Worm (Caenorhabditis elegans): Measurements from ENCODE around the gene ceh-58.

ceh-58 gene

DNA sequence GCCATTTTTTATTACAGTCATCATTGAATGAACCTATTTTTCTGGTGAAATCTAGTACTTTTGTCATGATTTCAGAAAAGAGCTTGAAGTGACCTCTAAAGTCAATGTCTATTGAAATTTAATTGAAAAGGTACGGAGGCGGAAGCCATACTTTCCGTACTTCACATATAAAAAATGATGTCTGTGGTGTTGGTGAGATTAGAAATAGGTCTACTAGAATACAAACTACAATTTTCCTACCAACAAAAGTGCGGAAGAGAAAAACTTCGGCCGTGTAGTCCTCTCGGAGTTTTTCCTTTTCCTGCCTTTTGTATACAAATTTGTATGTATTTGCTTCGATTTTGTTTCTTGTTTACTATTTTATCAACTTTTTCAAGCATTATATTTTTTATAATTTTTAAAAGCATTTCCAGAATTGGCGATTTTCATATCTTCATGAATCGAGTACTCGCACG, 25.9 kb upstream of the ceh-58 start, which contains the start of gene T09F3.4 (continued):
- TF ChIP-seq alr-1 (tag; optimal IDR thresholded peaks at IDR 0.05) (no peak), C34F6.9 (tag; optimal IDR thresholded peaks at IDR 0.05) (peak; percentile 43), nhr-12 (tag; optimal IDR thresholded peaks at IDR 0.05) (no peak), nhr-23 (tag; optimal IDR thresholded peaks at IDR 0.05) (no peak), Y55F3AM.14 (GFP tag; optimal IDR thresholded peaks at IDR 0.05) (no peak), egl-27 (tag; optimal IDR thresholded peaks at IDR 0.05) (no peak), ceh-16 (tag; optimal IDR thresholded peaks at IDR 0.05) (no peak), F13H6.1 (tag; optimal IDR thresholded peaks at IDR 0.05) (peak; percentile 45), snpc-4 (tag; optimal IDR thresholded peaks at IDR 0.05) (no peak), ztf-1 (GFP tag; conservative IDR thresholded peaks at IDR 0.05) (no peak), peb-1 (tag; optimal IDR thresholded peaks at IDR 0.05) (no peak), mab-5 (tag; optimal IDR thresholded peaks at IDR 0.05) (no peak), nhr-25 (tag; optimal IDR thresholded peaks at IDR 0.05) (peak; percentile 65), nhr-6 (tag; optimal IDR thresholded peaks at IDR 0.05) (no peak), ztf-4 (tag; optimal IDR thresholded peaks at IDR 0.05) (no peak), sma-3 (GFP tag; optimal IDR thresholded peaks at IDR 0.05) (peak; percentile 65), crh-2 (tag; optimal IDR thresholded peaks at IDR 0.05) (peak; percentile 63), nhr-129 (tag; optimal IDR thresholded peaks at IDR 0.05) (no peak), blmp-1 (tag; optimal IDR thresholded peaks at IDR 0.05; ENCODE audit: insufficient read depth) (no peak), lin-11 (tag; optimal IDR thresholded peaks at IDR 0.05) (no peak), sma-9 (GFP tag; optimal IDR thresholded peaks at IDR 0.05) (peak; percentile 87), sma-9 (tag; optimal IDR thresholded peaks at IDR 0.05) (no peak), nhr-10 (tag; optimal IDR thresholded peaks at IDR 0.05) (no peak), ztf-11 (tag; optimal IDR thresholded peaks at IDR 0.05) (no peak)

DNA sequence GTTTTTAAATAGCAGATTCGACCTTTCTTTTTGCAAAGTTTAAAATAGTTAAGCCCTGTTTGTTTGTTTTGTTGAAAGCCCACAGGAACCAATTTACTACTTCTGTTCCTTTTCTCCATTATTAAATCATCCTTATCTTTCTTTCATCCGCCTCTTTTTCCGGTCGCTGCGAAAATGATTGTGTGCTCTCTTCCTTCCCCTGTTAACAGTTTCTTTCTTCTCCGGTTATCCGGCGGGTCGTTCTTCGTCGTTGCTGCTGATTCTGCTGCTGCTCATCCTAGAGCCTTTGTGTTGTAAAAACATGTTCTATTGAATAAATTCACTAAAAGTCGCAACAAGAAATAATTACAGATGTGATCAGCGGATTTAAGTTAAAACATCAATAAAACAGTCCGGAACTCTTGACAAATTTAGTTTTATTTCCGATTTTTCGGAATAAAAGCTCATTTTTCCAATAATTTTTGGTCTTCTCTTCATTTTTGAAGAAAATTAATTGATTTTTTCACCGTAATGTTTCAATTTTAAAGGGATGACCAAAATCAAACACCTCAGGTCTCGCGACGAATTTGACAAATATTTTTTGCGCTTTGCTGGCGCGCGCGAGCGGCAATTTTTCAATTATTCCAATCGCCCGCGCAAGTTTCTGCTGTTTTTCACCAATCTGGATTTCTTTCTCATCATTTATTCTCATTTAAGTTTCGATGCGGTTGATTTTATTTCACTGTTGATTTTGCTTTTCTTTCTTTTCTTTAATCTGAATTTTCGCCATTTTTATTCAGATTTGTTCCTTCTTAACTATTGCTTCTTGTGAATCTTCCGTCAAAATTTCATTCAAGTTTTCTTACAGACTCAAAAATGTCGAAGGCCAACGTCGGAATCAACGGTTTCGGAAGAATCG, 24.1 kb upstream of the ceh-58 start, which contains the start of gene gpd-1:
TSS of gene gpd-1 (plus strand) at position 848 of the 898 bp plus-strand sequence.
- TF ChIP-seq lin-39 (tag; optimal IDR thresholded peaks at IDR 0.05) (no peak), ztf-1 (GFP tag; conservative IDR thresholded peaks at IDR 0.05) (no peak), mdl-1 (tag; optimal IDR thresholded peaks at IDR 0.05) (no peak), lin-11 (tag; optimal IDR thresholded peaks at IDR 0.05) (no peak), nhr-6 (tag; optimal IDR thresholded peaks at IDR 0.05) (no peak), lsy-2 (tag; optimal IDR thresholded peaks at IDR 0.05) (no peak), nhr-10 (tag; optimal IDR thresholded peaks at IDR 0.05) (no peak), nhr-237 (tag; optimal IDR thresholded peaks at IDR 0.05) (no peak), blmp-1 (tag; optimal IDR thresholded peaks at IDR 0.05; ENCODE audit: insufficient read depth) (no peak), gmeb-1 (tag; optimal IDR thresholded peaks at IDR 0.05) (no peak), crh-2 (tag; optimal IDR thresholded peaks at IDR 0.05) (no peak), peb-1 (tag; optimal IDR thresholded peaks at IDR 0.05) (no peak), mbf-1 (tag; optimal IDR thresholded peaks at IDR 0.05) (no peak), dmd-4 (tag; optimal IDR thresholded peaks at IDR 0.05) (no peak), elt-3 (tag; optimal IDR thresholded peaks at IDR 0.05) (no peak), unc-55 (GFP tag; optimal IDR thresholded peaks at IDR 0.05) (no peak)

DNA sequence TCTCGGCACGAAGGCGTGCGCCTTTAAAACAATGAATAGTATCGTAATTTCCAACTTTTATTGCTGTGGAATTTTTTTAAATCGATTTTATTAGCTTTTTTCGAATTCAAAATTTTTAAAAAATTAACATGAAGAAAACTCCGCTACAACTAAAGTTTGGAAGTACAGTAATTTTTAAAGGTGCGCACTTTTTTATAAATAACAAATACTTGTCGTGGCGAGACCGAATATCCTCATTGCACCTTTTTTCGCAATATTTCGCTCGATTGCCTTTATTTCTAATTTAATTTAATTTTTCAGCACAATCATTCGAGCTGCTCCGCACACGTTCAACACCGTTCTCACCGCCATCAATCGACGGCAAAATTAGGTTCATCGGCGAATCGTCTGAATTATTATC, 21.5 kb upstream of the ceh-58 start, which contains the start of the genes T09F3.2 and T09F3.7:
TSS of gene T09F3.2 (plus strand) at position 301 of the 400 bp plus-strand sequence.
TSS of gene T09F3.7 (plus strand) at position 315 of the 400 bp plus-strand sequence.
- TF ChIP-seq nhr-129 (tag; optimal IDR thresholded peaks at IDR 0.05) = no peak
- TF ChIP-seq lin-13 (GFP tag; optimal IDR thresholded peaks at IDR 0.05) = no peak
- no peak for TF ChIP-seq lin-11 (tag; optimal IDR thresholded peaks at IDR 0.05)
- no peak for TF ChIP-seq sma-9 (GFP tag; optimal IDR thresholded peaks at IDR 0.05)
- no peak for TF ChIP-seq sma-9 (tag; optimal IDR thresholded peaks at IDR 0.05)
- TF ChIP-seq unc-39 (tag; optimal IDR thresholded peaks at IDR 0.05) = no peak
- no peak for TF ChIP-seq nhr-23 (tag; optimal IDR thresholded peaks at IDR 0.05)
- TF ChIP-seq aly-2 (tag; optimal IDR thresholded peaks at IDR 0.05) = no peak
- TF ChIP-seq C34F6.9 (tag; optimal IDR thresholded peaks at IDR 0.05) = no peak
- TF ChIP-seq peb-1 (tag; optimal IDR thresholded peaks at IDR 0.05) = no peak
- no peak for TF ChIP-seq alr-1 (tag; optimal IDR thresholded peaks at IDR 0.05)
- TF ChIP-seq dmd-4 (tag; optimal IDR thresholded peaks at IDR 0.05) = no peak
- no peak for TF ChIP-seq egl-27 (tag; optimal IDR thresholded peaks at IDR 0.05)
- no peak for TF ChIP-seq nhr-21 (tag; optimal IDR thresholded peaks at IDR 0.05)
- TF ChIP-seq nhr-77 (tag; optimal IDR thresholded peaks at IDR 0.05) = no peak
- no peak for TF ChIP-seq unc-62 (GFP tag; optimal IDR thresholded peaks at IDR 0.05)
- no peak for TF ChIP-seq ZK546.5 (tag; optimal IDR thresholded peaks at IDR 0.05)
- TF ChIP-seq nhr-6 (tag; optimal IDR thresholded peaks at IDR 0.05) = no peak
